Worm (Caenorhabditis elegans) whole organism, young adult: ENCODE measurements around the gene hpo-15.

Source experiments
- F39B2.1 ChIP-seq: fragments of 200-800 bp; sonication (Bioruptor generic); IDR thresholded peaks from 2 replicates; pipeline ENCODE4 v1.3.6; 2022; ENCODE audit warnings: missing genetic modification reagents, missing genetic modification characterization, missing compliant biosample characterization
- atf-7 ChIP-seq: sonication (generic microtip); optimal IDR thresholded peaks from 2 replicates; lab custom pipeline; 2017; ENCODE audit warnings: mild to moderate bottlenecking, missing genetic modification characterization, missing compliant biosample characterization
- efl-1 ChIP-seq: fragments of 150-350 bp; optimal IDR thresholded peaks from 2 replicates; lab custom pipeline; 2014; ENCODE audit warnings: missing biosample characterization, missing genetic modification reagents, missing genetic modification characterization

DNA sequence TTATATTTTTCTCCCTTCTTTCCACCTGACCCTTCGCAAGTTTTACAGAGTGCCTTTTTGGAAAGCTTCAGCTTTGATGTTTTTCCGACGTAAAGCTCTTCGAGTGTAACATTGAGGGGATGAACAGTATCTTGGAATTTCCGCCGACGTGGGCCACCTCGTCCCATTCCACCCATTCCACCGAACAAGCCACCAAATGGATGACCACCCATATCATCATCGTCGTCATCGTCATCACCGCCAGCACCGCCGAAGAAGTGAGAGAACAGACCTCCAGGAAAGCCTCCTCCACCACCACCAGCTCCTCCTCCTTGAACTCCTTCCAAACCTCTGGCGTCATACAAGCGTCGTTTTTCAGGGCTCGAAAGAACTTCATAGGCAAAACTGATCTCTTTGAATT is 9.3 kb downstream of the hpo-15 start:
- no peak for TF ChIP-seq efl-1 (GFP tag; lab: Kevin White, UChicago)
- no peak for TF ChIP-seq atf-7 (tag; lab: Kevin White, UChicago)
- no peak for TF ChIP-seq F39B2.1
